Worm (Caenorhabditis elegans) whole organism, early embryonic: Measurements from ENCODE around the gene mig-21.

Experiments used
- B0310.2 ChIP-seq: sonication (generic microtip); optimal IDR thresholded peaks from 2 replicates; lab custom pipeline; 2016; ENCODE audit warnings: mild to moderate bottlenecking, missing genetic modification characterization, missing compliant biosample characterization
- F13C5.2 ChIP-seq: sonication (generic microtip); optimal IDR thresholded peaks from 2 replicates; lab custom pipeline; 2017; ENCODE audit warnings: mild to moderate bottlenecking, missing genetic modification characterization, inconsistent platforms, missing compliant biosample characterization
- aly-1 ChIP-seq: sonication (generic microtip); optimal IDR thresholded peaks from 2 replicates; lab custom pipeline; 2016; ENCODE audit warnings: missing genetic modification characterization, missing compliant biosample characterization
- ama-1 ChIP-seq: fragments of 150-350 bp; optimal IDR thresholded peaks from 2 replicates; lab custom pipeline; 2014
- ceh-13 ChIP-seq: fragments of 200-800 bp; sonication (Bioruptor generic); optimal IDR thresholded peaks from 2 replicates; lab custom pipeline; 2018; ENCODE audit warnings: mild to moderate bottlenecking, missing genetic modification characterization, missing compliant biosample characterization
- ceh-36 ChIP-seq: sonication (generic microtip); optimal IDR thresholded peaks from 2 replicates; lab custom pipeline; 2016; ENCODE audit warnings: missing genetic modification characterization, inconsistent platforms, missing compliant biosample characterization
- ets-7 ChIP-seq: sonication (generic microtip); optimal IDR thresholded peaks from 2 replicates; lab custom pipeline; 2016; ENCODE audit warnings: missing genotype, missing genetic modification characterization, missing compliant biosample characterization
- flt-1 ChIP-seq: fragments of 200-800 bp; sonication (Bioruptor generic); IDR thresholded peaks from 2 replicates; pipeline ENCODE4 v1.3.6; 2022; ENCODE audit warnings: missing genetic modification characterization, missing compliant biosample characterization
- hmbx-1 ChIP-seq: sonication (generic microtip); optimal IDR thresholded peaks from 2 replicates; lab custom pipeline; 2016; ENCODE audit warnings: mild to moderate bottlenecking, missing genetic modification characterization, missing compliant biosample characterization
- hmg-4 ChIP-seq: fragments of 200-800 bp; sonication (Bioruptor generic); optimal IDR thresholded peaks from 2 replicates; lab custom pipeline; 2018; ENCODE audit warnings: mild to moderate bottlenecking, missing genetic modification characterization, missing compliant biosample characterization
- hnd-1 ChIP-seq: sonication (generic microtip); optimal IDR thresholded peaks from 2 replicates; lab custom pipeline; 2016; ENCODE audit warnings: missing genetic modification characterization, missing compliant biosample characterization
- pes-1 ChIP-seq: fragments of 200-800 bp; sonication (Bioruptor generic); IDR thresholded peaks from 2 replicates; pipeline ENCODE4 v1.3.6; 2022; ENCODE audit warnings: missing genetic modification reagents, missing genetic modification characterization, missing compliant biosample characterization
- scrt-1 ChIP-seq: fragments of 200-800 bp; sonication (Bioruptor generic); IDR thresholded peaks from 2 replicates; pipeline ENCODE4 v1.3.6; 2022; ENCODE audit warnings: missing genetic modification characterization, missing compliant biosample characterization
- sea-1 ChIP-seq: fragments of 200-800 bp; sonication (Bioruptor generic); conservative IDR thresholded peaks from 2 replicates; pipeline ENCODE4 v1.3.6; 2022; ENCODE audit warnings: missing genetic modification characterization, missing compliant biosample characterization
- tbx-11 ChIP-seq: fragments of 200-800 bp; sonication (Bioruptor generic); IDR thresholded peaks from 2 replicates; pipeline ENCODE4 v1.3.6; 2022; ENCODE audit warnings: missing genetic modification characterization, missing compliant biosample characterization
- tbx-37 ChIP-seq: fragments of 200-800 bp; sonication (Bioruptor generic); conservative IDR thresholded peaks from 2 replicates; pipeline ENCODE4 v1.3.6; 2022; ENCODE audit warnings: missing genetic modification reagents, missing genetic modification characterization, missing compliant biosample characterization
- tra-4 ChIP-seq: sonication (generic microtip); optimal IDR thresholded peaks from 2 replicates; lab custom pipeline; 2017; ENCODE audit warnings: missing genetic modification characterization, missing compliant biosample characterization

The mig-21 gene

DNA sequence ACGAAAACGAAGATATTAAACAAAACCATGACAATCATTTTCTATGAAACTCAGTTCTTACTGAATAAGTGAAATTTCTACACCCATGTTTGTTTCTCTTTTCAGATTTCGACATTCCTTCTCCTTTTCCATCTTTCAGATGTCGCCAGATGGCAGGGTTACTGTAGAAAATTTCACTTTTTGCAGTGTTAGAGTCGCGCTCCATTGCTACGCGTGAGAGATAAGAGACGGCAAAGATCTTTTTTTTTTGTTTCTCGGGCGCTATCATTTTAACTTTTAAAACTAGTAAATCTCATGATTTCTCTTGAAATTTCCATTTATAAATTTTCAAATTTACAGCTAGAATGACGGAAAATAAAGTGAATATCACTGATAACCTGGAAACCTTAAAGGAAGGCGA is at the start of gene mig-21, which contains the start of gene F01F1.2:
Gene mig-21, minus strand, starts transcription at position 166 of the 400 bp plus-strand sequence.
Gene F01F1.2, plus strand, starts transcription at position 340 of the 400 bp plus-strand sequence.
- no peak for TF ChIP-seq hnd-1
- no peak for TF ChIP-seq sea-1 (GFP tag; lab: Robert Waterston, UW)
- no peak for TF ChIP-seq flt-1 (GFP tag; lab: Robert Waterston, UW)
- TF ChIP-seq ceh-36: no peak
- TF ChIP-seq aly-1: no peak
- no peak for TF ChIP-seq tbx-37 (GFP tag; lab: Robert Waterston, UW)

ce11 chrIII:5925724-5926123 is 47.5 kb upstream of the mig-21 start, which contains the start of the genes dnc-2 and bcl-7:
Gene dnc-2 (minus strand): TSS chrIII:5925756.
Gene bcl-7 (plus strand): TSS chrIII:5926086.
- TF ChIP-seq scrt-1 (GFP tag; lab: Robert Waterston, UW) (no peak), pes-1 (no peak), flt-1 (GFP tag; lab: Robert Waterston, UW) (no peak), ceh-13 (GFP tag; lab: Kevin White, UChicago) (no peak), aly-1 (no peak), B0310.2 (tag; lab: Kevin White, UChicago) (no peak), hmg-4 (GFP tag; lab: Kevin White, UChicago) (no peak), hnd-1 (no peak), F13C5.2 (tag; lab: Kevin White, UChicago) (no peak), sea-1 (GFP tag; lab: Robert Waterston, UW) (no peak), tbx-11 (GFP tag; lab: Robert Waterston, UW) (no peak)

- TF ChIP-seq hnd-1: no peak
- no peak for TF ChIP-seq flt-1 (GFP tag; lab: Robert Waterston, UW)
- TF ChIP-seq hmg-4 (GFP tag; lab: Kevin White, UChicago): no peak
- TF ChIP-seq hmbx-1 (tag; lab: Kevin White, UChicago): no peak
- TF ChIP-seq aly-1: no peak
Measured at ce11 chrIII:5922236-5922635, 44.1 kb upstream of the mig-21 start.

ce11 chrIII:5921067-5921678 is 43.0 kb upstream of the mig-21 start:
- no peak for TF ChIP-seq pes-1

DNA sequence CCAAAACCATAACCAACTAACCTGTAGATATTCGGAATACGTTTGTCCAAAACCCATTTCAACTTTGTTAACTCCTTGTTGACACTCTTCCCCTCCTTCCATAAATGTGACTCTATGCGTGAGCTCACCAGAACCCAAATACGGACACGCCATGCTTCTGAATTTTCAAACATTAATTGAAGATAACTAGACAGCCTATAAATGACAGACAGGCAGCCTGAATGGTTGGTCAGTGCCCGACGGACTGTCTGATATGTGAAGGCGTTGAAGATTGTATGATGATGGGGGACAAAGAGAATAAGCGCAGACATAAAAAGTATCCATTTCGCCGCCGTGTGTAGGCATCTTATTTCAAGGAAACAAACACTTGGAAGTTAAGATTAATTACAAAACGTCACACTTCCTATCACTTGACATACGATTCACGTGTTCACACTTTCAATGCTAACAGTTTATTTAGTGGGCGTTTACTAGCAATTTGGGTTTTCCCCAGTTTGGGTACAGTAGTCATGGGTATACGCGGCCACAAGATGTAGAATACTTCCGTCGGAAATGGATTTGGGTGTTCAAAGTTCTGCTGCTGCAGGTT is 41.7 kb upstream of the mig-21 start, which contains the start of the genes tdo-2 and C28H8.2:
Gene tdo-2, minus strand, starts transcription at position 157 of the 589 bp plus-strand sequence.
Gene C28H8.2, plus strand, starts transcription at position 524 of the 589 bp plus-strand sequence.
- TF ChIP-seq hnd-1: no peak
- TF ChIP-seq hmbx-1 (tag; lab: Kevin White, UChicago): no peak
- TF ChIP-seq hmg-4 (GFP tag; lab: Kevin White, UChicago): no peak
- no peak for TF ChIP-seq tbx-37 (GFP tag; lab: Robert Waterston, UW)
- no peak for TF ChIP-seq ama-1
- TF ChIP-seq scrt-1 (GFP tag; lab: Robert Waterston, UW): no peak
- TF ChIP-seq ceh-13 (GFP tag; lab: Kevin White, UChicago): no peak
- no peak for TF ChIP-seq B0310.2 (tag; lab: Kevin White, UChicago)
- no peak for TF ChIP-seq ceh-36
- TF ChIP-seq tbx-11 (GFP tag; lab: Robert Waterston, UW): no peak
- no peak for TF ChIP-seq tra-4 (tag; lab: Kevin White, UChicago)

DNA sequence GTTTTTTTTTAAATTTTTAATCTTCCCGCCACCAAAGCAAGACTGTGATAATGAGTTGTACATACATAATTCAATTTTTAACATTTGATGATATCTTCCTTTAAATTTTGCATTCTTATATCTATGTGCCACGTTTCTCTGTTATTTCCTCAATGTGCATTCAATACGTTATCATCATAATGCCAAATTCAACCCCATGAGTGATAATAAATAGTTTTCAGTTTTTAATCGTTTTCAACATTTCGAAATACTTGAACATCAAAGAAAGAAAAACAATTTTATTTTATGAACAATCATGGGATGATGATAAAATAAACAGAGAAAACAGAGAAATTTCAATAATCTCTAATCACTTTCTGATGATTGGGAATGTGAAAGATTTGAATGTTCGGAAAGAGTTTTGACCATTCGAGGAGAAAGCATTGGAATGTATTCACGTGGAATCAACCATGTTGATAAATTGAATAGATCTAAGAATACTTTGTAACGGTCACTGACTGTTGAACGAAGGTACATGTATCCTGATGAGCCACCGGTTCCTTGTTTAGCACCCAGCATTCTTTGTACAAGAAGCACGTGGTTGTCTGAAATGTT is 39.3 kb upstream of the mig-21 start:
- TF ChIP-seq tra-4 (tag; lab: Kevin White, UChicago) (no peak), hmbx-1 (tag; lab: Kevin White, UChicago) (no peak)

- TF ChIP-seq hnd-1 (no peak), tra-4 (tag; lab: Kevin White, UChicago) (no peak), tbx-11 (GFP tag; lab: Robert Waterston, UW) (no peak), ceh-13 (GFP tag; lab: Kevin White, UChicago) (no peak), tbx-37 (GFP tag; lab: Robert Waterston, UW) (no peak), F13C5.2 (tag; lab: Kevin White, UChicago) (no peak), scrt-1 (GFP tag; lab: Robert Waterston, UW) (no peak)
Measured at ce11 chrIII:5915926-5916325, 37.7 kb upstream of the mig-21 start.

- TF ChIP-seq flt-1 (GFP tag; lab: Robert Waterston, UW) (no peak), hmbx-1 (tag; lab: Kevin White, UChicago) (no peak), aly-1 (peak; percentile 23), tbx-37 (GFP tag; lab: Robert Waterston, UW) (no peak), ceh-36 (no peak)
Measured at ce11 chrIII:5914717-5915116, 36.5 kb upstream of the mig-21 start.

- TF ChIP-seq pes-1: no peak
- TF ChIP-seq flt-1 (GFP tag; lab: Robert Waterston, UW): no peak
- no peak for TF ChIP-seq scrt-1 (GFP tag; lab: Robert Waterston, UW)
- no peak for TF ChIP-seq tbx-11 (GFP tag; lab: Robert Waterston, UW)
- TF ChIP-seq ceh-13 (GFP tag; lab: Kevin White, UChicago): no peak
- TF ChIP-seq ama-1: no peak
- no peak for TF ChIP-seq hnd-1
- no peak for TF ChIP-seq sea-1 (GFP tag; lab: Robert Waterston, UW)
- TF ChIP-seq ets-7 (tag; lab: Kevin White, UChicago): no peak
- TF ChIP-seq tbx-37 (GFP tag; lab: Robert Waterston, UW): no peak
- no peak for TF ChIP-seq ceh-36
- TF ChIP-seq aly-1: no peak
- TF ChIP-seq B0310.2 (tag; lab: Kevin White, UChicago): no peak
Measured at ce11 chrIII:5908408-5908807, 30.2 kb upstream of the mig-21 start, which contains the start of gene C28H8.3. Gene C28H8.3 (plus strand): TSS chrIII:5908700.
